Worm (Caenorhabditis elegans) whole organism, L1 larva: ENCODE data around the gene F07C6.4.

Experiments
- C16A3.4 ChIP-seq: fragments of 150-350 bp; optimal IDR thresholded peaks from 2 replicates; lab custom pipeline; 2014; ENCODE audit warnings: missing biosample characterization, missing genetic modification characterization
- C34B4.2 ChIP-seq: sonication (generic microtip); optimal IDR thresholded peaks from 2 replicates; lab custom pipeline; 2017; ENCODE audit warnings: mild to moderate bottlenecking, missing genetic modification characterization, missing compliant biosample characterization
- blmp-1 ChIP-seq: fragments of 150-350 bp; optimal IDR thresholded peaks from 2 replicates; lab custom pipeline; 2014; ENCODE audit warnings: missing biosample characterization, missing genetic modification characterization
- ceh-82 ChIP-seq, 3 experiments: fragments of 150-350 bp in 1 of 3; sonication (generic microtip) in 2 of 3; optimal IDR thresholded peaks; 2 replicates each; lab custom pipeline; 2014 to 2017; ENCODE audit warnings: missing biosample characterization in 3 of 3, missing genetic modification characterization in 3 of 3
- ceh-90 ChIP-seq: sonication (generic microtip); optimal IDR thresholded peaks from 2 replicates; lab custom pipeline; 2016; ENCODE audit warnings: missing genetic modification characterization, missing compliant biosample characterization
- dpl-1 ChIP-seq, 3 experiments: fragments of 150-350 bp in 2 of 3; sonication (generic microtip) in 1 of 3; optimal IDR thresholded peaks; 2 replicates each; lab custom pipeline; 2014 to 2017; ENCODE audit warnings: missing biosample characterization in 3 of 3, missing genetic modification characterization in 3 of 3, missing genetic modification reagents in 3 of 3
- efl-1 ChIP-seq, 4 experiments: fragments of 150-350 bp; optimal IDR thresholded peaks in 3 of 4; peaks in 1 of 4; 1 replicate in 1 of 4; 2 replicates in 3 of 4; lab custom pipeline; 2014; ENCODE audit warnings: missing biosample characterization in 2 of 4, missing genetic modification characterization in 2 of 4, missing genetic modification reagents in 2 of 4
- efl-3 ChIP-seq: fragments of 200-800 bp; sonication (Bioruptor generic); optimal IDR thresholded peaks from 2 replicates; lab custom pipeline; 2018; ENCODE audit warnings: mild to moderate bottlenecking, missing genetic modification characterization, missing compliant biosample characterization
- ets-5 ChIP-seq: fragments of 200-800 bp; sonication (Bioruptor generic); IDR thresholded peaks from 2 replicates; pipeline ENCODE4 v1.3.6; 2022; ENCODE audit warnings: missing genetic modification characterization, missing compliant biosample characterization
- fkh-4 ChIP-seq: sonication (generic microtip); optimal IDR thresholded peaks from 2 replicates; lab custom pipeline; 2016; ENCODE audit warnings: missing compliant biosample characterization, missing genetic modification characterization, borderline replicate concordance
- grh-1 ChIP-seq: fragments of 200-800 bp; sonication (Bioruptor generic); IDR thresholded peaks from 2 replicates; pipeline ENCODE4 v1.3.6; 2022; ENCODE audit warnings: missing genetic modification reagents, missing genetic modification characterization, missing compliant biosample characterization
- hlh-17 ChIP-seq: fragments of 200-800 bp; sonication (Bioruptor generic); optimal IDR thresholded peaks from 2 replicates; lab custom pipeline; 2018; ENCODE audit warnings: missing genetic modification characterization, mild to moderate bottlenecking, missing compliant biosample characterization, moderate library complexity, borderline replicate concordance
- irx-1 ChIP-seq: sonication (generic microtip); optimal IDR thresholded peaks from 2 replicates; lab custom pipeline; 2016; ENCODE audit warnings: missing genetic modification characterization, missing compliant biosample characterization
- lin-14 ChIP-seq: fragments of 200-800 bp; sonication (Bioruptor generic); optimal IDR thresholded peaks from 2 replicates; lab custom pipeline; 2018; ENCODE audit warnings: mild to moderate bottlenecking, missing genetic modification characterization, moderate library complexity, missing compliant biosample characterization
- lin-35 ChIP-seq, 2 experiments: fragments of 150-350 bp; optimal IDR thresholded peaks; 2 replicates each; lab custom pipeline; 2014; ENCODE audit warnings: missing biosample characterization in 2 of 2, missing genetic modification characterization in 2 of 2, missing genetic modification reagents in 2 of 2
- lir-3 ChIP-seq: sonication (generic microtip); optimal IDR thresholded peaks from 2 replicates; lab custom pipeline; 2016; ENCODE audit warnings: mild to moderate bottlenecking, missing genetic modification characterization, moderate library complexity, missing compliant biosample characterization; ENCODE audit not compliant: poor library complexity
- lsy-2 ChIP-seq, 2 experiments: fragments of 150-350 bp; optimal IDR thresholded peaks; 2 replicates each; lab custom pipeline; 2014; ENCODE audit warnings: missing biosample characterization in 2 of 2, missing genetic modification characterization in 2 of 2
- mdl-1 ChIP-seq, 2 experiments: fragments of 150-350 bp; optimal IDR thresholded peaks; 2 replicates each; lab custom pipeline; 2014 to 2017; ENCODE audit warnings: missing biosample characterization in 2 of 2, missing genetic modification characterization in 2 of 2, inconsistent platforms in 1 of 2
- mep-1 ChIP-seq: fragments of 150-350 bp; optimal IDR thresholded peaks from 2 replicates; lab custom pipeline; 2014; ENCODE audit warnings: missing biosample characterization, missing genetic modification characterization
- nhr-11 ChIP-seq: fragments of 150-350 bp; optimal IDR thresholded peaks from 2 replicates; lab custom pipeline; 2014; ENCODE audit warnings: missing biosample characterization, missing genetic modification characterization
- nhr-20 ChIP-seq: sonication (generic microtip); optimal IDR thresholded peaks from 2 replicates; lab custom pipeline; 2016; ENCODE audit warnings: mild to moderate bottlenecking, missing genetic modification characterization, missing compliant biosample characterization
- nhr-47 ChIP-seq: sonication (generic microtip); optimal IDR thresholded peaks from 2 replicates; lab custom pipeline; 2016; ENCODE audit warnings: mild to moderate bottlenecking, missing genetic modification characterization, moderate library complexity, missing compliant biosample characterization
- nhr-71 ChIP-seq: sonication (generic microtip); optimal IDR thresholded peaks from 2 replicates; lab custom pipeline; 2016; ENCODE audit warnings: mild to moderate bottlenecking, missing genetic modification characterization, moderate library complexity, missing compliant biosample characterization
- nhr-77 ChIP-seq: fragments of 150-350 bp; optimal IDR thresholded peaks from 2 replicates; lab custom pipeline; 2014; ENCODE audit warnings: missing biosample characterization, missing genetic modification characterization
- nhr-84 ChIP-seq: sonication (generic microtip); optimal IDR thresholded peaks from 2 replicates; lab custom pipeline; 2017; ENCODE audit warnings: missing biosample characterization, missing genetic modification characterization
- nhr-85 ChIP-seq: sonication (generic microtip); peaks from one replicate; lab custom pipeline; 2016; ENCODE audit warnings: missing genetic modification characterization, inconsistent platforms, missing compliant biosample characterization
- rnt-1 ChIP-seq: sonication (generic microtip); optimal IDR thresholded peaks from 2 replicates; lab custom pipeline; 2016; ENCODE audit warnings: mild to moderate bottlenecking, missing genetic modification characterization, moderate library complexity, missing compliant biosample characterization
- snu-23 ChIP-seq: sonication (generic microtip); optimal IDR thresholded peaks from 2 replicates; lab custom pipeline; 2016; ENCODE audit warnings: missing genetic modification characterization, missing compliant biosample characterization
- swsn-7 ChIP-seq: sonication (generic microtip); optimal IDR thresholded peaks from 2 replicates; lab custom pipeline; 2016; ENCODE audit warnings: missing genetic modification characterization, missing compliant biosample characterization
- tbx-2 ChIP-seq: sonication (generic microtip); optimal IDR thresholded peaks from 2 replicates; lab custom pipeline; 2016; ENCODE audit warnings: missing genetic modification characterization, missing compliant biosample characterization
- unc-130 ChIP-seq: fragments of 150-350 bp; optimal IDR thresholded peaks from 2 replicates; lab custom pipeline; 2017; ENCODE audit warnings: missing biosample characterization, missing genetic modification characterization, inconsistent platforms
- unc-62 ChIP-seq: fragments of 150-350 bp; optimal IDR thresholded peaks from 2 replicates; lab custom pipeline; 2014; ENCODE audit warnings: missing biosample characterization, missing genetic modification reagents, missing genetic modification characterization
- ztf-11 ChIP-seq, 2 experiments: sonication (generic microtip); optimal IDR thresholded peaks; 2 replicates each; lab custom pipeline; 2016 to 2017; ENCODE audit warnings: missing genetic modification characterization in 2 of 2, missing biosample characterization in 1 of 2, missing compliant biosample characterization in 1 of 2

The F07C6.4 gene

ce11 chrIV:12835363-12835762 is 29.6 kb downstream of the F07C6.4 start:
- TF ChIP-seq fkh-4 (tag; lab: Kevin White, UChicago) (no peak), efl-3 (GFP tag; lab: Kevin White, UChicago) (no peak), irx-1 (tag; lab: Kevin White, UChicago) (no peak), C16A3.4 (tag; lab: Kevin White, UChicago) (no peak), ceh-90 (no peak), lir-3 (tag; lab: Kevin White, UChicago) (no peak)

ce11 chrIV:12836208-12836607 is 30.5 kb downstream of the F07C6.4 start, which contains the start of gene M02B1.3:
Gene M02B1.3 (plus strand): TSS chrIV:12836508.
- TF ChIP-seq nhr-84 (tag; lab: Kevin White, UChicago) (no peak), ceh-90 (no peak), nhr-77 (no peak)

DNA sequence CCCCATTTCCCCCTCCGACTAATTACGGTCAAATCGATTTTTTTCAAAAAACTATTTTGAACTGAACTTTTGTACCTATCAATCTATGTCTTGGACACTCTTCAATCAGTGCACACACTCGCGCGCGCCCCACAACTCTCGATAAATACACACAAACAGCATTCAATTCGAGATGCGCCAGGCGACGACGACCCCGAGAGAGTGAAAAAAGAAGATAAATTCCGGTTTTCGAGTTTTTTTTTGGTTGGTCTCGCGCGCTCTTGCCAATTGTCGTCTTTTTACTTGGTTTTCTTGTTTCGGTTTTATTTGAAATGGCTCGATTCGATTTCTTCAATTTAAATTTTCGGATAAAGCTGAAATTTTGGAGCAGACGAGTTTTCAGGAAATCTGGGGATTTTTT is 34.6 kb downstream of the F07C6.4 start:
- no peak for TF ChIP-seq unc-62 (GFP tag; lab: Kevin White, UChicago)
- TF ChIP-seq nhr-11 (tag; lab: Kevin White, UChicago) = no peak
- TF ChIP-seq grh-1 (GFP tag; lab: Robert Waterston, UW) = peak; percentile 15; the same call in 1 of the 2 replicates
- TF ChIP-seq swsn-7 (tag; lab: Kevin White, UChicago) = no peak
- peak; percentile 40 for TF ChIP-seq nhr-20 (tag; lab: Kevin White, UChicago)
- TF ChIP-seq rnt-1 (tag; lab: Kevin White, UChicago) = no peak
- TF ChIP-seq lin-14 (GFP tag; lab: Kevin White, UChicago) = peak; percentile 83
- TF ChIP-seq hlh-17 = no peak
- TF ChIP-seq ceh-82 (tag; optimal IDR thresholded peaks at IDR 0.05; lab: Kevin White, UChicago) = peak in 2 of 3 experiments; percentile 13 to 16
- TF ChIP-seq dpl-1 (GFP tag; optimal IDR thresholded peaks at IDR 0.05; lab: Kevin White, UChicago) = peak in 1 of 3 experiments; percentile 29
- peak in 1 of 2 experiments; percentile 38 for TF ChIP-seq lsy-2 (tag; optimal IDR thresholded peaks at IDR 0.05; lab: Kevin White, UChicago)
- peak; percentile 18 for TF ChIP-seq nhr-85 (tag; lab: Kevin White, UChicago)
- TF ChIP-seq blmp-1 (tag; lab: Kevin White, UChicago) = peak; percentile 86
- TF ChIP-seq ztf-11 (tag; optimal IDR thresholded peaks at IDR 0.05; lab: Kevin White, UChicago) = no peak
- TF ChIP-seq C34B4.2 (tag; lab: Kevin White, UChicago) = no peak
- no peak for TF ChIP-seq C16A3.4 (tag; lab: Kevin White, UChicago)
- TF ChIP-seq efl-3 (GFP tag; lab: Kevin White, UChicago) = no peak
- TF ChIP-seq tbx-2 = peak; percentile 32
- peak in 1 of 2 experiments; percentile 16 for TF ChIP-seq efl-1 (optimal IDR thresholded peaks at IDR 0.05; lab: Kevin White, UChicago)
- peak in 1 of 2 experiments; percentile 73 for TF ChIP-seq efl-1 (GFP tag; optimal IDR thresholded peaks at IDR 0.05 in 1 of 2; lab: Kevin White, UChicago)
- TF ChIP-seq unc-130 (tag; lab: Kevin White, UChicago) = no peak
- TF ChIP-seq irx-1 (tag; lab: Kevin White, UChicago) = peak; percentile 5
- TF ChIP-seq ets-5 (GFP tag; lab: Robert Waterston, UW) = no peak
- peak; percentile 28 for TF ChIP-seq mep-1 (tag; lab: Kevin White, UChicago)
- TF ChIP-seq snu-23 (GFP tag; lab: Kevin White, UChicago) = peak; percentile 51
- TF ChIP-seq lin-35 (GFP tag; optimal IDR thresholded peaks at IDR 0.05; lab: Kevin White, UChicago) = peak in 1 of 2 experiments; percentile 24
- TF ChIP-seq nhr-71 (tag; lab: Kevin White, UChicago) = peak; percentile 30
- TF ChIP-seq nhr-47 = no peak
- no peak for TF ChIP-seq fkh-4 (tag; lab: Kevin White, UChicago)

DNA sequence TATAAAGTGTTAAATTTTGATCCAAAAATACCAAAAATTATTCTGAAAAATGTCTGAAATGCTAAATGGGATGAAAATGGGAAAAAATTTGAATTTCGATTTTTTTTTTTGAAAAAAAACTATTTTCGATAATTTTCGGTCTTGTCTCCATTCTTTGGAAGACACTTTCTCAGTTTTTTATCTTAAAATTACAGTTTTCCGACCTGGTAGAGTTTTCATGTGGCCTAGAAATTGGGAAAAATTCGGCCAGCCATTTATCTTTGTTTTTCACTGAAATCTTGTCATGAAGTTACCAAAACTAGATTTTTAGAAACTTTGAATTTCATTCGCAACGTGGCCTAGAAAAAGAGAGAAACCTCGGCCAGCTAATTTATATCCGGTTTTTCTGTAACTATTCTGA is 35.1 kb downstream of the F07C6.4 start:
- no peak for TF ChIP-seq nhr-84 (tag; lab: Kevin White, UChicago)
- TF ChIP-seq nhr-20 (tag; lab: Kevin White, UChicago) = no peak
- peak; percentile 52 for TF ChIP-seq nhr-85 (tag; lab: Kevin White, UChicago)
- no peak for TF ChIP-seq mdl-1 (tag; optimal IDR thresholded peaks at IDR 0.05; lab: Kevin White, UChicago)
- TF ChIP-seq ceh-82 (tag; optimal IDR thresholded peaks at IDR 0.05; lab: Kevin White, UChicago) = no peak
